Worm (Caenorhabditis elegans): ENCODE data around the gene nrde-2.

Gene nrde-2

ce11 chrII:10202275-10202674 lies 45.2 kb downstream of the nrde-2 start:
- TF ChIP-seq him-1 (tag; optimal IDR thresholded peaks at IDR 0.05) (no peak), dao-5 (tag; optimal IDR thresholded peaks at IDR 0.05) (no peak), W03F9.2 (tag; optimal IDR thresholded peaks at IDR 0.05) (no peak)

- peak; percentile 74 for TF ChIP-seq W03F9.2 (tag; optimal IDR thresholded peaks at IDR 0.05)
- no peak for TF ChIP-seq dao-5 (tag; optimal IDR thresholded peaks at IDR 0.05)
- TF ChIP-seq him-1 (tag; optimal IDR thresholded peaks at IDR 0.05), result peak; percentile 34
Observed at ce11 chrII:10200759-10201158, 46.7 kb downstream of the nrde-2 start, which contains the start of gene arv-1. TSS of gene arv-1 (minus strand) at chrII:10200823.

DNA sequence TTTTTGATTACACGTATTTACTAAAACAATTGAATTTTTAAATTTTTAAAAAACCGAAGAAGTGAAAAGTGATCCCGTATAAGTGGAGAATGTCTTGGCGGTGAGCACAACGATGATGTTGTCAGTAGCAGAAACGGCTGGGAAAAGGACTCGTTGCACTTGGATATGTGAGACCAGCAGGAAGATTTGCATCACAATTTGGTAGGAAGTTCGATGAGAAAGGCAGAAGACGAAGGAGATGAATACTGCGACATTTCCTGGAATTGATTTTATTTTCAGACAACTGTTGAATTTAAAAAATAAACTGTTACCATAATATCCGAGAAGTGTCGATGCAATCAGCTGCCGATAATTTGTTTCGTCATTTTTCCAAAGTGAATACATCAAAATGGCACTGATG lies 47.5 kb downstream of the nrde-2 start, which contains the start of gene R05H5.4:
TSS of gene R05H5.4 (minus strand) at position 101 of the 400 bp plus-strand sequence.
- no peak for TF ChIP-seq him-1 (tag; optimal IDR thresholded peaks at IDR 0.05)
- TF ChIP-seq dao-5 (tag; optimal IDR thresholded peaks at IDR 0.05), result no peak
- no peak for TF ChIP-seq W03F9.2 (tag; optimal IDR thresholded peaks at IDR 0.05)

ce11 chrII:10198486-10198885 lies 49.0 kb downstream of the nrde-2 start:
- TF ChIP-seq dao-5 (tag; optimal IDR thresholded peaks at IDR 0.05), result no peak
- TF ChIP-seq him-1 (tag; optimal IDR thresholded peaks at IDR 0.05), result no peak
- no peak for TF ChIP-seq W03F9.2 (tag; optimal IDR thresholded peaks at IDR 0.05)

DNA sequence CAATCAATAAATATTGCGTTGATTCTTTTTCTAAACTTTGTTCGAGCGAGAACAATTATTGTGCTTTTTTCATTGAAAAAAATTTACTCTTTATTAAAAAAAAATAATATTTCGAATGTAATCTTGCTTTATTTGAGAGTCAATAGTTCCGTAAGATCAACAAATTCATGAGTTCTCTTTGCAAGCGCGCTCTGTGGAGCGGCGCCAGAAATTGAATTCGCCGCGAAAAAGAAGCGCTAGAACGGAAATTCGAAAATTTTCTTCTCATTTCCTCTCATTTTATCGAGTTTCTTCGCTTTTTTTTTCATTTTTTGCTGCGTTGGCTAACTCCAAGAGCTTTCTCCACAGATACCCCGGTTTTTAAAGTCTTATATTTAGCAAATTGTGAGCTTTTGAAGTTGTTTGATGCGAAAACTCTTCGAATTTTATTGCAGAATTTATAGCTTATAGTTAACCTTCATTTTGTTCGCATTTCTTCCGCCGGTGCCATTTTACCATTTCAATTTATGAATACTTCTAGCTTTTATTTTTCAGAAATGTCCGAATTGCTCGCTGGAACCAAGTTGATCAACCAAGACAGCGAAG lies 50.3 kb downstream of the nrde-2 start, which contains the start of gene R05H5.3:
TSS of gene R05H5.3 (plus strand) at position 535 of the 585 bp plus-strand sequence.
- TF ChIP-seq dao-5 (tag; optimal IDR thresholded peaks at IDR 0.05) (no peak), him-1 (tag; optimal IDR thresholded peaks at IDR 0.05) (peak; percentile 16), W03F9.2 (tag; optimal IDR thresholded peaks at IDR 0.05) (peak; percentile 49)

ce11 chrII:10194605-10195004 lies 52.8 kb downstream of the nrde-2 start, which contains the start of gene srb-6:
TSS of gene srb-6 (plus strand) at chrII:10194905.
- TF ChIP-seq him-1 (tag; optimal IDR thresholded peaks at IDR 0.05) (no peak), W03F9.2 (tag; optimal IDR thresholded peaks at IDR 0.05) (no peak), dao-5 (tag; optimal IDR thresholded peaks at IDR 0.05) (no peak)

All from whole organism, L4/young adult.